Fruit fly (Drosophila melanogaster): ENCODE data around the gene AdamTS-B.

AdamTS-B gene

DNA sequence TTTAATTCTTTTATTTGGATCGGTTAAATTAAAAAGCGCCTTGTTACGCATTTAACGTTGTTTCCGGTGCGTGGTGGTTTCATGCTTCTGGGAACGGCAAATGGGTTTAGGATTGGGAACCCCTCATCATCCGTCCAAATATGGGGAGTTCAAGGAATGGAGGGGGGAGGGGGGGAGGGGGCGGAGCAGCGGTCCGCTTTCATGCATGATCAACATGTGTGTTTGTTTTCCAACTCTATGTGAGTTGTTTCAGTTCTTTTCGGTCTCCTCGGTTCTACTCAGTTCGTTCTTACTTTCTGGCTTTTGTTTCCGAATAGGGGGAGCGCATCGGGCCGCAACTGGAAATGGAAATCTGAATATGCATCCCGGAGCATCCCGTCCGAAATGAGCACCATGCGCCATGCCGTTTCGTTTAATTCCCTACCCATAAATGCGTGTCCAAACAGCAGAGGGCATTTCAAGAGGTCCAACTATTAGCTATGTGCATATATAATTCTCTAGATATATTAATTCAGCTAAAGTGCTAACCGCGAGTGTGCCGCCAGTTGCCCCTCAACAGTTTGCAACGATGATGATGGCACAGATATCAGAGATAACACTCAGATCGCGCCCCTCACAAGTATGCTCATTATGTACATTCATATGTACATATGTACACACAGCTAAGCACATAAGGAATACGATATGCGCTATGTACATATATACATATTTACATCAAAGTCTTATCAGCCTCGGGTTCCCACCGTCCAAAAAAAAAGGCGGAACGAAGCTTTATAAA is 20.8 kb upstream of the AdamTS-B start (continued):
- no peak for TF ChIP-seq lov (optimal IDR thresholded peaks at IDR 0.05)
- TF ChIP-seq lov (GFP tag; IDR thresholded peaks at IDR 0.05), result peak; percentile 96
- TF ChIP-seq Myb (GFP tag; optimal IDR thresholded peaks at IDR 0.05), result peak; percentile 60
- TF ChIP-seq wek (GFP tag; optimal IDR thresholded peaks at IDR 0.05), result peak; percentile 97
- peak; percentile 80 for TF ChIP-seq CG43689 (GFP tag; IDR thresholded peaks at IDR 0.05)
- peak; percentile 81 for TF ChIP-seq CG12942 (GFP tag; optimal IDR thresholded peaks at IDR 0.05)
- TF ChIP-seq CG8359 (GFP tag; optimal IDR thresholded peaks at IDR 0.05; ENCODE audit: borderline replicate concordance), result peak; percentile 85
- TF ChIP-seq B-H1 (GFP tag; IDR thresholded peaks at IDR 0.05), result peak; percentile 84; the same call in 2 of the 3 replicates
- peak; percentile 87 for TF ChIP-seq bcd (GFP tag; optimal IDR thresholded peaks at IDR 0.05)
- TF ChIP-seq CG11696 (GFP tag; IDR thresholded peaks at IDR 0.05), result peak; percentile 95
- peak; percentile 82 for TF ChIP-seq CG8944 (GFP tag; optimal IDR thresholded peaks at IDR 0.05)
- TF ChIP-seq CG10979 (tag; optimal IDR thresholded peaks at IDR 0.05), result peak; percentile 73
- TF ChIP-seq Kr (GFP tag; optimal IDR thresholded peaks at IDR 0.05), result peak; percentile 92
- peak; percentile 29; the same call in 1 of the 2 replicates for TF ChIP-seq CG4404 (GFP tag; IDR thresholded peaks at IDR 0.05)
- no peak for TF ChIP-seq mld (GFP tag; IDR thresholded peaks at IDR 0.05; ENCODE audit: partially characterized antibody)
- peak; percentile 73 for TF ChIP-seq bigmax (GFP tag; optimal IDR thresholded peaks at IDR 0.05)
- peak; percentile 85 for TF ChIP-seq Jarid2 (GFP tag; optimal IDR thresholded peaks at IDR 0.05)
- peak; percentile 71 for TF ChIP-seq E2f2 (GFP tag; IDR thresholded peaks at IDR 0.05)
- TF ChIP-seq Ptx1 (GFP tag; IDR thresholded peaks at IDR 0.05), result peak; percentile 30; the same call in 1 of the 2 replicates
- peak; percentile 61 for TF ChIP-seq CG15073 (GFP tag; optimal IDR thresholded peaks at IDR 0.05)
- TF ChIP-seq Dip2 (GFP tag; IDR thresholded peaks at IDR 0.05), result no peak
- peak; percentile 92 for TF ChIP-seq gcm (GFP tag; optimal IDR thresholded peaks at IDR 0.05)
- TF ChIP-seq dmrt11E (tag; optimal IDR thresholded peaks at IDR 0.05), result peak; percentile 86
- no peak for TF ChIP-seq sisA (GFP tag; IDR thresholded peaks at IDR 0.05)
- peak; percentile 93 for TF ChIP-seq onecut (GFP tag; IDR thresholded peaks at IDR 0.05)
- peak; percentile 96 for TF ChIP-seq sqz (GFP tag; optimal IDR thresholded peaks at IDR 0.05)
- TF ChIP-seq CG9215 (GFP tag; IDR thresholded peaks at IDR 0.05), result peak; percentile 15; the same call in 1 of the 2 replicates
- no peak for TF ChIP-seq CG2129 (GFP tag; IDR thresholded peaks at IDR 0.05; ENCODE audit: partially characterized antibody)
- TF ChIP-seq CG14860 (GFP tag; IDR thresholded peaks at IDR 0.05; ENCODE audit: partially characterized antibody), result no peak
- no peak for TF ChIP-seq pita (GFP tag; optimal IDR thresholded peaks at IDR 0.05)
- TF ChIP-seq hkb (optimal IDR thresholded peaks at IDR 0.05), result no peak
- TF ChIP-seq hkb (GFP tag; IDR thresholded peaks at IDR 0.05), result peak; percentile 92
- TF ChIP-seq tap (tag; optimal IDR thresholded peaks at IDR 0.05), result peak; percentile 87
- peak; percentile 81 for TF ChIP-seq en (GFP tag; optimal IDR thresholded peaks at IDR 0.05)
- no peak for TF ChIP-seq CG14441 (GFP tag; IDR thresholded peaks at IDR 0.05)
- TF ChIP-seq CG13894 (tag; optimal IDR thresholded peaks at IDR 0.05), result peak; percentile 91
- TF ChIP-seq pros (GFP tag; optimal IDR thresholded peaks at IDR 0.05), result peak; percentile 54
- TF ChIP-seq danr (GFP tag; IDR thresholded peaks at IDR 0.05), result peak; percentile 83
- peak; percentile 97 for TF ChIP-seq odd (GFP tag; optimal IDR thresholded peaks at IDR 0.05)
- TF ChIP-seq NC2α (GFP tag; optimal IDR thresholded peaks at IDR 0.05), result peak; percentile 94
- no peak for TF ChIP-seq nerfin-2 (GFP tag; IDR thresholded peaks at IDR 0.05; ENCODE audit: partially characterized antibody)
- peak; percentile 91 for TF ChIP-seq tup (GFP tag; optimal IDR thresholded peaks at IDR 0.05)
- TF ChIP-seq CHES-1-like (GFP tag; optimal IDR thresholded peaks at IDR 0.05), result peak; percentile 89
- peak; percentile 88 for TF ChIP-seq CG17385 (GFP tag; optimal IDR thresholded peaks at IDR 0.05)
- peak; percentile 78 for TF ChIP-seq crol (GFP tag; IDR thresholded peaks at IDR 0.05)
- peak; percentile 99 for TF ChIP-seq ATbp (GFP tag; optimal IDR thresholded peaks at IDR 0.05)
- TF ChIP-seq Rfx (GFP tag; IDR thresholded peaks at IDR 0.05), result peak; percentile 91
- peak; percentile 88 for TF ChIP-seq Atf-2 (GFP tag; optimal IDR thresholded peaks at IDR 0.05)
- TF ChIP-seq sc (optimal IDR thresholded peaks at IDR 0.05), result no peak
- TF ChIP-seq sc (GFP tag; optimal IDR thresholded peaks at IDR 0.05), result peak; percentile 93
